Worm (Caenorhabditis elegans): ENCODE data around the gene C30G4.2.

DNA sequence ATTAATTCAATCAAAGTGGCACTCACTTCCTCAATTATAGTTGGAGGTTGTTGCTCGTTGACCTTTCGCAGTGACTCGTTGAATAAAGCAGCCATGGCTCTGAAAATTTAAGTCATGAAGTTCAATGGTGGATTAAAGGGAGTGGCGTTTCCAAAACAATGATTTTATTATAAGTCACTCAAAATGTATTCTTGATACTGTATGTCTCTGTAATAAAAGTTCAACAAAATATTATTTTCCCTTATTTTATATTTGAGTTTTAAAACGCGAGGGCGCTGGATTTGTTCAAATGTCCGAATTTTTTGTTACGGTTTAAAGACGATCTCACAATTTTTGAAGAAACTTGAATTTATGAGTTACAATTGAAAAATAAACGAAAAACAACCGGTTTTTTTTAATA lies 26.7 kb upstream of the C30G4.2 start, which contains the start of gene C30G4.4:
- no peak for TF ChIP-seq elt-4 (tag; optimal IDR thresholded peaks at IDR 0.05)
- no peak for TF ChIP-seq pax-1 (tag; optimal IDR thresholded peaks at IDR 0.05)
- TF ChIP-seq sox-4 (tag; optimal IDR thresholded peaks at IDR 0.05), result no peak
- no peak for TF ChIP-seq nfya-1 (tag; optimal IDR thresholded peaks at IDR 0.05)
- TF ChIP-seq K09A11.1 (tag; optimal IDR thresholded peaks at IDR 0.05; ENCODE audit: insufficient read depth), result no peak
- no peak for TF ChIP-seq nhr-11 (tag; optimal IDR thresholded peaks at IDR 0.05)
- TF ChIP-seq ceh-22 (tag; optimal IDR thresholded peaks at IDR 0.05), result no peak
- no peak for TF ChIP-seq che-1 (tag; optimal IDR thresholded peaks at IDR 0.05)
